Worm (Caenorhabditis elegans) whole organism, young adult: ENCODE data around the gene csa-1.

Experiments
- bed-1 ChIP-seq: fragments of 200-800 bp; sonication (Bioruptor generic); IDR thresholded peaks from 2 replicates; pipeline ENCODE4 v1.3.6; 2022; ENCODE audit warnings: missing genetic modification reagents, missing genetic modification characterization, missing compliant biosample characterization
- dpff-1 ChIP-seq: sonication (generic microtip); optimal IDR thresholded peaks from 2 replicates; lab custom pipeline; 2017; ENCODE audit warnings: mild to moderate bottlenecking, missing genetic modification characterization, missing compliant biosample characterization
- ztf-28 ChIP-seq: fragments of 200-800 bp; sonication (Bioruptor generic); IDR thresholded peaks from 2 replicates; pipeline ENCODE4 v1.3.6; 2022; ENCODE audit warnings: missing genetic modification reagents, missing genetic modification characterization, missing compliant biosample characterization

ce11 chrII:9325555-9325954 lies 6.0 kb upstream of the csa-1 start:
- TF ChIP-seq bed-1 (GFP tag; lab: Robert Waterston, UW) (no peak), dpff-1 (tag; lab: Kevin White, UChicago) (no peak), ztf-28 (GFP tag; lab: Robert Waterston, UW) (no peak)
